Worm (Caenorhabditis elegans) whole organism, early embryonic: ENCODE results near the gene F26C11.1.

ENCODE experiments used
- B0310.2 ChIP-seq: sonication (generic microtip); optimal IDR thresholded peaks from 2 replicates; lab custom pipeline; 2016; ENCODE audit warnings: mild to moderate bottlenecking, missing genetic modification characterization, missing compliant biosample characterization
- F13C5.2 ChIP-seq: sonication (generic microtip); optimal IDR thresholded peaks from 2 replicates; lab custom pipeline; 2017; ENCODE audit warnings: mild to moderate bottlenecking, missing genetic modification characterization, inconsistent platforms, missing compliant biosample characterization
- aly-1 ChIP-seq: sonication (generic microtip); optimal IDR thresholded peaks from 2 replicates; lab custom pipeline; 2016; ENCODE audit warnings: missing genetic modification characterization, missing compliant biosample characterization
- ama-1 ChIP-seq: fragments of 150-350 bp; optimal IDR thresholded peaks from 2 replicates; lab custom pipeline; 2014
- ceh-13 ChIP-seq: fragments of 200-800 bp; sonication (Bioruptor generic); optimal IDR thresholded peaks from 2 replicates; lab custom pipeline; 2018; ENCODE audit warnings: mild to moderate bottlenecking, missing genetic modification characterization, missing compliant biosample characterization
- ceh-36 ChIP-seq: sonication (generic microtip); optimal IDR thresholded peaks from 2 replicates; lab custom pipeline; 2016; ENCODE audit warnings: missing genetic modification characterization, inconsistent platforms, missing compliant biosample characterization
- ets-7 ChIP-seq: sonication (generic microtip); optimal IDR thresholded peaks from 2 replicates; lab custom pipeline; 2016; ENCODE audit warnings: missing genotype, missing genetic modification characterization, missing compliant biosample characterization
- flt-1 ChIP-seq: fragments of 200-800 bp; sonication (Bioruptor generic); IDR thresholded peaks from 2 replicates; pipeline ENCODE4 v1.3.6; 2022; ENCODE audit warnings: missing genetic modification characterization, missing compliant biosample characterization
- hmbx-1 ChIP-seq: sonication (generic microtip); optimal IDR thresholded peaks from 2 replicates; lab custom pipeline; 2016; ENCODE audit warnings: mild to moderate bottlenecking, missing genetic modification characterization, missing compliant biosample characterization
- hmg-4 ChIP-seq: fragments of 200-800 bp; sonication (Bioruptor generic); optimal IDR thresholded peaks from 2 replicates; lab custom pipeline; 2018; ENCODE audit warnings: mild to moderate bottlenecking, missing genetic modification characterization, missing compliant biosample characterization
- hnd-1 ChIP-seq: sonication (generic microtip); optimal IDR thresholded peaks from 2 replicates; lab custom pipeline; 2016; ENCODE audit warnings: missing genetic modification characterization, missing compliant biosample characterization
- pes-1 ChIP-seq: fragments of 200-800 bp; sonication (Bioruptor generic); IDR thresholded peaks from 2 replicates; pipeline ENCODE4 v1.3.6; 2022; ENCODE audit warnings: missing genetic modification reagents, missing genetic modification characterization, missing compliant biosample characterization
- scrt-1 ChIP-seq: fragments of 200-800 bp; sonication (Bioruptor generic); IDR thresholded peaks from 2 replicates; pipeline ENCODE4 v1.3.6; 2022; ENCODE audit warnings: missing genetic modification characterization, missing compliant biosample characterization
- sea-1 ChIP-seq: fragments of 200-800 bp; sonication (Bioruptor generic); conservative IDR thresholded peaks from 2 replicates; pipeline ENCODE4 v1.3.6; 2022; ENCODE audit warnings: missing genetic modification characterization, missing compliant biosample characterization
- tbx-11 ChIP-seq: fragments of 200-800 bp; sonication (Bioruptor generic); IDR thresholded peaks from 2 replicates; pipeline ENCODE4 v1.3.6; 2022; ENCODE audit warnings: missing genetic modification characterization, missing compliant biosample characterization
- tbx-37 ChIP-seq: fragments of 200-800 bp; sonication (Bioruptor generic); conservative IDR thresholded peaks from 2 replicates; pipeline ENCODE4 v1.3.6; 2022; ENCODE audit warnings: missing genetic modification reagents, missing genetic modification characterization, missing compliant biosample characterization
- tra-4 ChIP-seq: sonication (generic microtip); optimal IDR thresholded peaks from 2 replicates; lab custom pipeline; 2017; ENCODE audit warnings: missing genetic modification characterization, missing compliant biosample characterization

The F26C11.1 gene

DNA sequence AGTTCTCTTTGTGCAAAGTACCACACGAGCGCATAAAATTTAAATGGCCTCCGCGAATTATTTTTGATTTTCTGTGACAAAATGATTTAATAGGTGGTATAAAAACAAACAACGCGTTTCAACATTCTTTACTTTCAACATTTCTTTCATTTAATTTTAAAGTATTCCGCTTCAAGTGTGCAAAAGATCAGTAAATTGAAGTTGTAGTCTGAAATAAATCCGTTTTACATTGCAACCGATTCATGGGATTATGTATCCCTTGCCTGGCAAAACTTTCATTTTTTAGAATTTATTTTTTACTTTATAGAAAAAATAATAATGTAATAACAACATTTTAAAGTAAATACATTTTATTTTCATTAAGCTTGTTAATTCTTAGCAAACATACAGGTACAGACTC is at the start of gene F26C11.1:
Gene F26C11.1, plus strand, starts transcription at position 301 of the 400 bp plus-strand sequence.
- TF ChIP-seq ceh-13 (GFP tag; lab: Kevin White, UChicago) (no peak), B0310.2 (tag; lab: Kevin White, UChicago) (no peak), hnd-1 (tag; lab: Kevin White, UChicago) (no peak), tbx-11 (GFP tag; lab: Robert Waterston, UW) (no peak), scrt-1 (no peak), F13C5.2 (tag; lab: Kevin White, UChicago) (no peak), ets-7 (tag; lab: Kevin White, UChicago) (no peak), pes-1 (GFP tag; lab: Robert Waterston, UW) (no peak), hmbx-1 (tag; lab: Kevin White, UChicago) (no peak), tra-4 (no peak)

DNA sequence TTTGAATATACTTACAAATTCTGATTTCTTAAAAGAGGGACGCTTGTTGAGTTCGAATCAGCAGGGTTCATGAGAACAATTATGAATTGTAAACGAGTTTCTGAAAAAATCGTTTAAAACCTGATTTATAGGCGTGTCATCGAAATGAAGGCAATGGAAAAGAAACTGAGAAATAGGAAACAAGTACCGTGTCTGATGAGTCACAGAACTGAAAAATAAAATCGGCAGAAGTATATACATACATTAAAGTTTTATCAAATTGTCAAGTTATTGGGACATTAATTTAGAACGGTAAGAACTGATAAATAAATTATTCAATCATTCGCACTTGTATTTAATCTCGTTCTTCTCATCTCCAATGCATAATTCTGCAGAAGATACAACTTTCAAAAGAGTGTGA is 49.3 kb upstream of the F26C11.1 start, which contains the start of gene chil-9:
Gene chil-9, minus strand, starts transcription at position 101 of the 400 bp plus-strand sequence.
- TF ChIP-seq hnd-1 (tag; lab: Kevin White, UChicago): no peak
- TF ChIP-seq tbx-11 (GFP tag; lab: Robert Waterston, UW): no peak
- TF ChIP-seq sea-1 (GFP tag; lab: Robert Waterston, UW): no peak
- TF ChIP-seq ceh-13 (GFP tag; lab: Kevin White, UChicago): no peak
- no peak for TF ChIP-seq scrt-1
- TF ChIP-seq pes-1 (GFP tag; lab: Robert Waterston, UW): no peak
- no peak for TF ChIP-seq tbx-37
- TF ChIP-seq hmg-4 (GFP tag; lab: Kevin White, UChicago): no peak
- TF ChIP-seq aly-1 (tag; lab: Kevin White, UChicago): no peak
- TF ChIP-seq ama-1 (lab: Kevin White, UChicago): no peak
- TF ChIP-seq tra-4: no peak

DNA sequence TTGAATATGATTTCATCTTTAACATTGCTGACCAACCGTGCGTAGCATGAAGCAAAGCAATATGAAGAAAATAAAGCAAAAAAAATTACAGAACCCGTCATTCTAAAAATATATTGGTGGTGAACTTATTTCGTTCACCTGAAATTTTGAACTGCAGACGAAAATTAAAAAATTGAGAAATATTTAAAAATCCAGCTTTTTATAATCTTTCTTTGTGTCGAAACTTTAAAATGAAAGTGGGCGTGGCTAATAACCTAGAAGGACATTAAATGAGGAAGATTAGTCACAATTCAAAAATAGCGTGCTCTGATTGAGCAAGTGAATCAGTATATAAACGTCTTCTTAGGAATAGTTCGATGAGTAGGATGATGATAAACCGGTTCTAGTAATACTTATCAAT is 45.0 kb upstream of the F26C11.1 start, which contains the start of gene old-2:
Gene old-2, minus strand, starts transcription at position 101 of the 400 bp plus-strand sequence.
- TF ChIP-seq F13C5.2 (tag; lab: Kevin White, UChicago) (no peak), tbx-37 (no peak), flt-1 (no peak), hmg-4 (GFP tag; lab: Kevin White, UChicago) (no peak), tra-4 (no peak), pes-1 (GFP tag; lab: Robert Waterston, UW) (no peak), hnd-1 (tag; lab: Kevin White, UChicago) (no peak), ama-1 (lab: Kevin White, UChicago) (no peak), ceh-13 (GFP tag; lab: Kevin White, UChicago) (no peak), sea-1 (GFP tag; lab: Robert Waterston, UW) (no peak), aly-1 (tag; lab: Kevin White, UChicago) (no peak), tbx-11 (GFP tag; lab: Robert Waterston, UW) (no peak)

DNA sequence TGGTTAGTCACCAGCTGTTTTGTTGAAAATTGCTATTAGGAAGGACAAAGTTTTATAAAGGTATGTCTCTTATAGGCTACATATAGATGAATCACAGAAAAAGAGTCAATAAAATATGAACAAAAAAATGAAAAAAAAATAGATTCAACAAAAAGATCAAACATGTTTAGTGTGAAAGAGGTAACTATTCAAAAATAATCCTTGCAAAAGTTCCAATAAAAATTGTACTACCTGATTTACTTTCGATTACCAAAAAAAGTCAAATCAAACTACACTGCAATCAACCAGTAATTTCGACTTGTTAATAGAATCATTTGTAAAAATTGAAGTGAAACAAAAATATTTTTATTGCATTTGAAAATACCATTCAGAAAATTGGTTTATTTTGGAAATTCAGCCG is 43.6 kb upstream of the F26C11.1 start, which contains the start of gene ZK938.10:
Gene ZK938.10, minus strand, starts transcription at position 101 of the 400 bp plus-strand sequence.
- no peak for TF ChIP-seq hmg-4 (GFP tag; lab: Kevin White, UChicago)
- TF ChIP-seq aly-1 (tag; lab: Kevin White, UChicago): no peak
- TF ChIP-seq ceh-13 (GFP tag; lab: Kevin White, UChicago): no peak
- no peak for TF ChIP-seq hnd-1 (tag; lab: Kevin White, UChicago)
- no peak for TF ChIP-seq ets-7 (tag; lab: Kevin White, UChicago)

ce11 chrII:9855620-9856019 is 38.9 kb upstream of the F26C11.1 start, which contains the start of gene chil-4:
Gene chil-4, minus strand, starts transcription at chrII:9855720.
- TF ChIP-seq hnd-1 (tag; lab: Kevin White, UChicago) (no peak), aly-1 (tag; lab: Kevin White, UChicago) (no peak), tbx-37 (no peak), hmg-4 (GFP tag; lab: Kevin White, UChicago) (no peak), ceh-13 (GFP tag; lab: Kevin White, UChicago) (no peak), hmbx-1 (tag; lab: Kevin White, UChicago) (no peak), pes-1 (GFP tag; lab: Robert Waterston, UW) (no peak), B0310.2 (tag; lab: Kevin White, UChicago) (no peak)

- TF ChIP-seq sea-1 (GFP tag; lab: Robert Waterston, UW) (no peak), scrt-1 (no peak), ceh-13 (GFP tag; lab: Kevin White, UChicago) (no peak), aly-1 (tag; lab: Kevin White, UChicago) (no peak), tbx-37 (no peak), tra-4 (no peak), pes-1 (GFP tag; lab: Robert Waterston, UW) (no peak), ceh-36 (tag; lab: Kevin White, UChicago) (no peak), hmbx-1 (tag; lab: Kevin White, UChicago) (no peak), B0310.2 (tag; lab: Kevin White, UChicago) (no peak), tbx-11 (GFP tag; lab: Robert Waterston, UW) (no peak), ets-7 (tag; lab: Kevin White, UChicago) (no peak), hnd-1 (tag; lab: Kevin White, UChicago) (no peak)
Observed at ce11 chrII:9857791-9858190, 36.7 kb upstream of the F26C11.1 start, which contains the start of gene chil-6. Gene chil-6, minus strand, starts transcription at chrII:9857891.

- TF ChIP-seq aly-1 (tag; lab: Kevin White, UChicago): no peak
- TF ChIP-seq hmbx-1 (tag; lab: Kevin White, UChicago): no peak
- no peak for TF ChIP-seq sea-1 (GFP tag; lab: Robert Waterston, UW)
Observed at ce11 chrII:9859575-9859974, 35.0 kb upstream of the F26C11.1 start, which contains the start of gene chil-5. Gene chil-5, minus strand, starts transcription at chrII:9859675.

DNA sequence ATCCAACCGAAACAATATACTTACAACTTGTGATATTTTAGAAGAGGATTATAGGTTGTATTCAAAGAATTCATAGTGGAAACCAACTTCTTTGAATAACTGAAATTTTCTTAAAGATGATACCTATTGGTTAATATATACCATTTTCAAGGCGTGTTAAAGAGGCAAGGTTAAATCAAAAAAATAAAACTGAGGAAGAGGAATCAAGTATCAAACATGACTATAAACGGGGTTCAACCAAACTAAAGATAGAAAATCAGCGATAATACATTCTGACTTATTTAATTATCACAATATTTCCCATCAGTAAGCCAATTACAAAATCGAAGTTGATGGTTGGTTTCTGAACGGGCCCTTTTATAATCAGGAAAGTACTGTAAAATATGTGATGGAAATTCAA is 33.1 kb upstream of the F26C11.1 start, which contains the start of gene chil-3:
Gene chil-3, minus strand, starts transcription at position 101 of the 400 bp plus-strand sequence.
- TF ChIP-seq flt-1 (no peak), pes-1 (GFP tag; lab: Robert Waterston, UW) (no peak), ceh-36 (tag; lab: Kevin White, UChicago) (no peak), hnd-1 (tag; lab: Kevin White, UChicago) (no peak), ets-7 (tag; lab: Kevin White, UChicago) (no peak), tbx-11 (GFP tag; lab: Robert Waterston, UW) (no peak), sea-1 (GFP tag; lab: Robert Waterston, UW) (no peak), hmg-4 (GFP tag; lab: Kevin White, UChicago) (no peak), aly-1 (tag; lab: Kevin White, UChicago) (no peak), B0310.2 (tag; lab: Kevin White, UChicago) (no peak), ama-1 (lab: Kevin White, UChicago) (no peak), ceh-13 (GFP tag; lab: Kevin White, UChicago) (no peak), scrt-1 (no peak), F13C5.2 (tag; lab: Kevin White, UChicago) (no peak), hmbx-1 (tag; lab: Kevin White, UChicago) (no peak), tra-4 (no peak), tbx-37 (no peak)
